Fruit fly (Drosophila melanogaster): ENCODE measurements around the gene Gart.

Gene Gart

DNA sequence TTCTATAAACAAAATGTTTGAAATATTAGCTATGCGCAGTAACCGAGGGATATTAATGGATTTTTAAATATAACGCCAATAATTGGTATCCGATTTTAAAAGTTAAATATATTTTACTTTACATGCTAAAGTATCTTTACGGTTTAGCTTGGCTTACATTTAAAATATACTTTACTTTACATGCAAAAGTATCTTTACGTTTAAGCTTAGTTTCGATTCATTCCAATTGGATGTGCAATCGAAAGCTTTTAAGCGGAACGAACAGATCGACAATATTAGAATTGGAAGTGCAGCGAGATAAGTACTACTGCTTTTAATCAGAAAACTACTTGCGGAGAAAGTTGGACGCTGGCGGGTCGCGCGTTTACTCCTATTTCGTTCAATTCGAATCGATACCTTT is 5.3 kb upstream of the Gart start:
- TF ChIP-seq CG11902 (GFP tag; optimal IDR thresholded peaks at IDR 0.05) (no peak), Hr39 (GFP tag; optimal IDR thresholded peaks at IDR 0.05) (no peak), net (GFP tag; optimal IDR thresholded peaks at IDR 0.05) (no peak), topi (GFP tag; optimal IDR thresholded peaks at IDR 0.05) (no peak), pdm3 (GFP tag; optimal IDR thresholded peaks at IDR 0.05) (no peak), Lpt (GFP tag; optimal IDR thresholded peaks at IDR 0.05) (no peak), spab (GFP tag; optimal IDR thresholded peaks at IDR 0.05) (no peak), CG15336 (GFP tag; IDR thresholded peaks at IDR 0.05) (no peak), Ets21C (GFP tag; optimal IDR thresholded peaks at IDR 0.05) (no peak), OdsH (GFP tag; optimal IDR thresholded peaks at IDR 0.05) (no peak), CG6808 (GFP tag; optimal IDR thresholded peaks at IDR 0.05) (no peak), acj6 (GFP tag; optimal IDR thresholded peaks at IDR 0.05) (no peak), Eip93F (GFP tag; optimal IDR thresholded peaks at IDR 0.05) (no peak)

DNA sequence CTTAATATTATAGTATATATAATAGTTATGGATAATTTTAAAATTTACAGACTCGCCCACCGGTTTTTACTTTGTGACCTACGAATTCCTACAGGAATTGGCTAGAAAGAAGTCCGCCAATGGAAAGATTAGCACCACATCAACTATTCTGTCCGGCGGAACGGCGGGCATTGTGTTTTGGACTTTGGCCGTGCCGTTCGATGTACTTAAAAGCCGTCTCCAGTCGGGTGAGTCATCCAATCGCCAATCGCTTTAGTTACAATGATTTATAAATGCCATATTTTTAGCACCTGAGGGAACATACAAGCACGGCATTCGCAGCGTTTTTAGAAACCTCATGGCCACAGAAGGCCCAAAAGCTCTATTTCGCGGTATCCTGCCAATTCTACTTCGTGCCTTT is 4.7 kb upstream of the Gart start:
- TF ChIP-seq CG6854 (GFP tag; optimal IDR thresholded peaks at IDR 0.05) = peak; percentile 1
- no peak for TF ChIP-seq CG31627 (GFP tag; optimal IDR thresholded peaks at IDR 0.05)

DNA sequence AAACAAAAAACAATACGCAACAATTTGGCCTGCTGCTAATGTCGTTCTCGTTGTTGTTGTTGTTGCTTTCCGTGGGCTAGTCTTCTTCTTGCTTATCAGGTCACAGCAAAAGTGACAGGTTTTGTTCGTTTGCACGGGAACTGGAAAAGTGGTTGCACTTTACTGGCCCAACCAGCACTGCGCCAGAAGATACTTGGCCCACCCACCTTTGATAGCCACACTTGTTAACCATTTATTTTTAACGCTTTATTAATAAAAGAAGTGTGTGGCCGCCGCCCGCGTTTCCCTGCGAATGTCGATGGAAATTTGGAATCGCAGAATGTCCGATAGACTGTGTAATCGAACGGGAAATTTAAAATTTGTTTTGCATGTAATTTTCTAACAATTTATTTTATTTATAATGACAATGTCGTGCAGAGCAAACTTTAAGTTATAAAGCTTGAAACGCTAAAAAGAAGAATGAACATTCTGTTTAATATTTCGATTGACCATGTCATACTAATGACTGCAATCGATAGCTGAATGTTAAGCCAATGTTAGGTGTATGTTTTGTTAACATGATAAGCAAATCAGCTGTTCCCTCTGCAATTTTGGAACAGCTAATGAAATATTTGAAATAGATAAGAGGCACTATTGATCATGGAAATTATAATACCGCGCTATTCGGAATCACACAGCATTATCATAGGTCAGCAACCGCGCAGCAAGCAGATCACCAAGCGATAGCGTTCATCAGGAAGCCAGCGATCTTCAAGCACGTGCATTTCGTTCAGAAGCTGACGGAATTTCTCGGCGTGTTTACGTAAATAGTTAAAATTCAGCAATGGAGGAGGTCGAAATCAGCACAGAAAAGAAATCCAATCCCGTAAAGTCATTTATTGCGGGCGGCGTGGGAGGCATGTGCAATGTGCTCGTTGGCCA is 3.5 kb upstream of the Gart start, which contains the start of the genes CG31908 and MME1:
Gene CG31908 (minus strand): TSS at position 402 of the 921 bp plus-strand sequence.
Gene MME1 (plus strand): TSS at position 539 of the 921 bp plus-strand sequence.
- TF ChIP-seq lz (GFP tag; optimal IDR thresholded peaks at IDR 0.05) (peak; percentile 38), acj6 (GFP tag; optimal IDR thresholded peaks at IDR 0.05) (no peak), Hr4 (GFP tag; optimal IDR thresholded peaks at IDR 0.05) (peak; percentile 37), CG3919 (GFP tag; optimal IDR thresholded peaks at IDR 0.05) (peak; percentile 29), CG11294 (GFP tag; IDR thresholded peaks at IDR 0.05) (no peak), esn (GFP tag; optimal IDR thresholded peaks at IDR 0.05) (peak; percentile 68), fd85E (GFP tag; optimal IDR thresholded peaks at IDR 0.05) (no peak), Sox14 (GFP tag; optimal IDR thresholded peaks at IDR 0.05) (peak; percentile 52), svp (GFP tag) (peak; percentile 81), Eip75B (GFP tag; optimal IDR thresholded peaks at IDR 0.05) (peak; percentile 47), Hr39 (GFP tag; optimal IDR thresholded peaks at IDR 0.05) (peak; percentile 44), Met (GFP tag; optimal IDR thresholded peaks at IDR 0.05) (peak; percentile 58), pdm3 (GFP tag; optimal IDR thresholded peaks at IDR 0.05) (peak; percentile 28), CG6792 (GFP tag; optimal IDR thresholded peaks at IDR 0.05) (peak; percentile 14), Smox (GFP tag; optimal IDR thresholded peaks at IDR 0.05) (peak; percentile 24), Lpt (GFP tag; optimal IDR thresholded peaks at IDR 0.05) (no peak), CG31627 (GFP tag; optimal IDR thresholded peaks at IDR 0.05) (peak; percentile 36), Eip78C (GFP tag) (peak; percentile 73), CG8319 (GFP tag; optimal IDR thresholded peaks at IDR 0.05) (peak; percentile 10), CG10631 (GFP tag; optimal IDR thresholded peaks at IDR 0.05) (peak; percentile 29), cyc (GFP tag; optimal IDR thresholded peaks at IDR 0.05) (peak; percentile 25), CG34406 (GFP tag; optimal IDR thresholded peaks at IDR 0.05) (peak; percentile 12), CG6163 (GFP tag; IDR thresholded peaks at IDR 0.05) (no peak), CG3032 (tag; optimal IDR thresholded peaks at IDR 0.05) (peak; percentile 5), Sox102F (GFP tag; optimal IDR thresholded peaks at IDR 0.05) (no peak), eg (GFP tag; IDR thresholded peaks at IDR 0.05) (no peak), OdsH (GFP tag; optimal IDR thresholded peaks at IDR 0.05) (peak; percentile 27), vri (GFP tag; optimal IDR thresholded peaks at IDR 0.05) (peak; percentile 27), Sox15 (GFP tag; optimal IDR thresholded peaks at IDR 0.05) (no peak), topi (GFP tag; optimal IDR thresholded peaks at IDR 0.05) (peak; percentile 43), achi (GFP tag; optimal IDR thresholded peaks at IDR 0.05) (peak; percentile 80), Ets96B (tag; optimal IDR thresholded peaks at IDR 0.05) (no peak), CG8632 (GFP tag; optimal IDR thresholded peaks at IDR 0.05) (peak; percentile 1)

Measured in whole organism, prepupa.